Worm (Caenorhabditis elegans) whole organism, L1 larva: Measurements from ENCODE around the gene F14F9.5.

ENCODE experiments used
- lin-39 ChIP-seq: fragments of 150-350 bp; optimal IDR thresholded peaks from 2 replicates; lab custom pipeline; 2014; ENCODE audit warnings: missing biosample characterization, missing genetic modification reagents, missing genetic modification characterization
- ztf-11 ChIP-seq, 2 experiments: sonication (generic microtip); optimal IDR thresholded peaks; 2 replicates each; lab custom pipeline; 2016 to 2017; ENCODE audit warnings: missing genetic modification characterization in 2 of 2, missing biosample characterization in 1 of 2, missing compliant biosample characterization in 1 of 2

DNA sequence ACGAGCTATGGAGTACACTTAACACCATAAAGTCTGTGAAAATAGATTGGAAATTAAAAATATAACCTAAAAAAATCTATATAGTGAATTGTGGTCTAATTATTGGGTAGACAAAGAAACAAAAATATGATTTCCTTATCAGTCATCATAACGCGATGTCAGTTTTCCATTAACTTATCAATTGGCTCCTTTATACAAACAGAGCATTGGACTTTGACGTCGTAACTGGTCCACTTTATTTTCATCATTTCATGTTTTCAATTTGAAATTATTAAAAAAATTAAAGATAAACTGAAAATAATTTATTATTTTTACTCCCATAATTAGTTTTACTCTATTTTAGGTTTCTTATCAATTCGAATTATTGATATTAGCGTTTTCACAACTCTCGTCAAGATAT is 51.2 kb downstream of the F14F9.5 start:
- TF ChIP-seq ztf-11 (tag; optimal IDR thresholded peaks at IDR 0.05; lab: Kevin White, UChicago) (no peak), lin-39 (tag; lab: Kevin White, UChicago) (no peak)
